Fruit fly (Drosophila melanogaster) whole organism: ENCODE results near the gene CG7443.

Experiments
- CG8478 ChIP-seq: fragments of >200 bp; optimal IDR thresholded peaks from 2 replicates; lab custom pipeline; 2018; ENCODE audit warnings: inconsistent platforms
- Dll ChIP-seq: fragments of >200 bp; optimal IDR thresholded peaks from 2 replicates; lab custom pipeline; 2017
- pan ChIP-seq: fragments of >200 bp; optimal IDR thresholded peaks from 2 replicates; lab custom pipeline; 2017
- psq ChIP-seq: fragments of >200 bp; optimal IDR thresholded peaks from 2 replicates; lab custom pipeline; 2017
- usp ChIP-seq: fragments of >200 bp; optimal IDR thresholded peaks from 2 replicates; lab custom pipeline; 2017; ENCODE audit warnings: missing biosample characterization, missing genetic modification characterization, mixed read lengths

- TF ChIP-seq psq (no peak), CG8478 (lab: Kevin White, UChicago) (no peak), Dll (lab: Kevin White, UChicago) (no peak), usp (GFP tag; lab: Kevin White, UChicago) (no peak), pan (no peak)
These were observed 44.1 kb upstream of the CG7443 start for dm6 chr3R:8279970-8280369.
